Worm (Caenorhabditis elegans) whole organism, L1 larva: Measurements from ENCODE around the gene str-243.

Experiments
- lir-3 ChIP-seq: sonication (generic microtip); optimal IDR thresholded peaks from 2 replicates; lab custom pipeline; 2016; ENCODE audit warnings: mild to moderate bottlenecking, missing genetic modification characterization, moderate library complexity, missing compliant biosample characterization; ENCODE audit not compliant: poor library complexity
- nhr-11 ChIP-seq: fragments of 150-350 bp; optimal IDR thresholded peaks from 2 replicates; lab custom pipeline; 2014; ENCODE audit warnings: missing biosample characterization, missing genetic modification characterization
- nhr-237 ChIP-seq: fragments of 150-350 bp; optimal IDR thresholded peaks from 2 replicates; lab custom pipeline; 2014; ENCODE audit warnings: missing biosample characterization, missing genetic modification characterization
- nhr-84 ChIP-seq: sonication (generic microtip); optimal IDR thresholded peaks from 2 replicates; lab custom pipeline; 2017; ENCODE audit warnings: missing biosample characterization, missing genetic modification characterization

DNA sequence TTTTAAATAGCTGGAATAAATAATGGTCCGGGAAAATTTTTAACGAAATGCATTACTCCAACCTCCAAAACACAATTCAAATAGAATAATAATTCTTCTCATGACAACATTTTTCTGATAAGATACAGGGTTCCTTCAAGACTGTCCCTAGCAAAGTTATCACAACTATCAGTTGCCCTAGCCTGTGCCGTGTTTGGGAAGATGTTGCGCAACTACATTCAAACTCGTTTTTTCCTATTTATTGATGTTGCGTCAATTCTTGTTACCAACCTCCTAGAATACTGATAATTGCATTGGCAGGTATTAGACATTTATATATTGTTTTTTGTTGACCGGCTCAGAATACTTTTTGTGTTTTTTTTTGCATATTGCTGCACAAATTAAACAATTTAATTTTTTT lies 32.5 kb downstream of the str-243 start:
- TF ChIP-seq nhr-237 (tag; lab: Kevin White, UChicago), result no peak
- TF ChIP-seq lir-3 (tag; lab: Kevin White, UChicago), result no peak
- TF ChIP-seq nhr-11 (tag; lab: Kevin White, UChicago), result no peak
- TF ChIP-seq nhr-84 (tag; lab: Kevin White, UChicago), result no peak
